Worm (Caenorhabditis elegans) whole organism, L4/young adult: ENCODE measurements around the gene C53A5.2.

Source experiments
- W03F9.2 ChIP-seq: fragments of 150-350 bp; optimal IDR thresholded peaks from 2 replicates; lab custom pipeline; 2014; ENCODE audit warnings: missing biosample characterization, missing genetic modification characterization
- dao-5 ChIP-seq: sonication (generic microtip); optimal IDR thresholded peaks from 2 replicates; lab custom pipeline; 2016; ENCODE audit warnings: missing genotype, missing genetic modification characterization, moderate library complexity, missing compliant biosample characterization
- him-1 ChIP-seq: sonication (generic microtip); optimal IDR thresholded peaks from 2 replicates; lab custom pipeline; 2016; ENCODE audit warnings: missing genotype, missing genetic modification reagents, missing genetic modification characterization, missing compliant biosample characterization

- TF ChIP-seq dao-5 (no peak), W03F9.2 (no peak), him-1 (no peak)
These were observed 39.6 kb upstream of the C53A5.2 start, which contains the start of gene C53A5.11 for ce11 chrV:14562589-14562988.
